Fruit fly (Drosophila melanogaster): ENCODE results near the gene Pde1c.

- no peak for TF ChIP-seq fd59A (GFP tag; optimal IDR thresholded peaks at IDR 0.05)
- no peak for TF ChIP-seq Met (GFP tag; optimal IDR thresholded peaks at IDR 0.05)
- peak; percentile 69 for TF ChIP-seq Eip78C (GFP tag)
- TF ChIP-seq Gug (GFP tag; IDR thresholded peaks at IDR 0.05) = no peak
- no peak for TF ChIP-seq Ets21C (GFP tag; optimal IDR thresholded peaks at IDR 0.05)
- no peak for TF ChIP-seq CG16779 (tag; optimal IDR thresholded peaks at IDR 0.05)
- TF ChIP-seq fkh (GFP tag; optimal IDR thresholded peaks at IDR 0.05) = no peak
- no peak for TF ChIP-seq CG31627 (GFP tag; optimal IDR thresholded peaks at IDR 0.05)
- TF ChIP-seq eg (GFP tag; IDR thresholded peaks at IDR 0.05) = no peak
- TF ChIP-seq CG6808 (GFP tag; optimal IDR thresholded peaks at IDR 0.05) = no peak
These were observed 30.4 kb upstream of the Pde1c start for dm6 chr2L:11958729-11959128.

All from whole organism, prepupa.